Fruit fly (Drosophila melanogaster) whole organism, embryonic: ENCODE data around the gene Tlk.
A peak's percentile ranks its signal among the peaks of the same experiment; 100 is the strongest.

Source experiments
- Abd-B ChIP-seq: fragments of 200-800 bp; sonication (Bioruptor generic); optimal IDR thresholded peaks from 2 replicates; lab custom pipeline; 2018; ENCODE audit warnings: missing biosample characterization, mild to moderate bottlenecking, missing genetic modification characterization, moderate library complexity
- Adf1 ChIP-seq: fragments of 200-800 bp; sonication (Bioruptor generic); IDR thresholded peaks from 2 replicates; pipeline ENCODE4 v1.3.6; 2022; ENCODE audit warnings: missing biosample characterization, missing genetic modification characterization
- CG10366 ChIP-seq: fragments of 200-800 bp; sonication (Bioruptor generic); IDR thresholded peaks from 2 replicates; pipeline ENCODE4 v1.3.6; 2022; ENCODE audit warnings: missing biosample characterization, missing genetic modification characterization
- CG11456 ChIP-seq: fragments of 200-800 bp; sonication (Bioruptor generic); IDR thresholded peaks from 3 replicates; pipeline ENCODE4 v1.3.6; 2022; ENCODE audit warnings: missing biosample characterization, missing genetic modification characterization
- CG11504 ChIP-seq: fragments of 200-800 bp; sonication (Bioruptor generic); optimal IDR thresholded peaks from 3 replicates; lab custom pipeline; 2019; ENCODE audit warnings: missing biosample characterization, mild to moderate bottlenecking, missing genetic modification characterization, moderate library complexity
- CG13287 ChIP-seq: fragments of 200-800 bp; sonication (Bioruptor generic); IDR thresholded peaks from 2 replicates; pipeline ENCODE4 v1.3.6; 2022; ENCODE audit warnings: missing biosample characterization, missing genetic modification characterization; ENCODE audit not compliant: partially characterized antibody
- CG13296 ChIP-seq: fragments of 200-800 bp; sonication (Bioruptor generic); optimal IDR thresholded peaks from 3 replicates; lab custom pipeline; 2018; ENCODE audit warnings: missing biosample characterization, mild to moderate bottlenecking, missing genetic modification characterization
- CG14860 ChIP-seq: fragments of 200-800 bp; sonication (Bioruptor generic); IDR thresholded peaks from 3 replicates; pipeline ENCODE4 v1.3.6; 2022; ENCODE audit warnings: missing biosample characterization, missing genetic modification characterization; ENCODE audit not compliant: partially characterized antibody
- CG17359 ChIP-seq: fragments of 200-800 bp; sonication (Bioruptor generic); optimal IDR thresholded peaks from 3 replicates; lab custom pipeline; 2018; ENCODE audit warnings: missing biosample characterization, mild to moderate bottlenecking, missing genetic modification characterization, moderate library complexity
- CG17385 ChIP-seq: fragments of 200-800 bp; sonication (Bioruptor generic); optimal IDR thresholded peaks from 3 replicates; lab custom pipeline; 2018; ENCODE audit warnings: missing biosample characterization, mild to moderate bottlenecking, missing genetic modification characterization
- CG1832 ChIP-seq: fragments of 200-800 bp; sonication (Bioruptor generic); optimal IDR thresholded peaks from 2 replicates; lab custom pipeline; 2017; ENCODE audit warnings: missing biosample characterization, mild to moderate bottlenecking, missing genetic modification characterization, inconsistent platforms
- CG18599 ChIP-seq: fragments of 200-800 bp; sonication (Bioruptor generic); optimal IDR thresholded peaks from 3 replicates; lab custom pipeline; 2017; ENCODE audit warnings: missing biosample characterization, missing genetic modification characterization, mild to moderate bottlenecking, moderate library complexity, missing genetic modification reagents
- CG2875 ChIP-seq: fragments of 200-800 bp; sonication (Bioruptor generic); optimal IDR thresholded peaks from 2 replicates; lab custom pipeline; 2017; ENCODE audit warnings: missing biosample characterization, mild to moderate bottlenecking, missing genetic modification characterization, missing genetic modification reagents
- CG32767 ChIP-seq: fragments of 200-800 bp; sonication (Bioruptor generic); IDR thresholded peaks from 2 replicates; pipeline ENCODE4 v1.3.6; 2022; ENCODE audit warnings: missing biosample characterization, missing genetic modification characterization
- CG34422 ChIP-seq: fragments of 200-800 bp; sonication (Bioruptor generic); IDR thresholded peaks from 3 replicates; pipeline ENCODE4 v1.3.6; 2022; ENCODE audit warnings: missing biosample characterization, missing genetic modification characterization
- CG4360 ChIP-seq: fragments of 200-800 bp; sonication (Bioruptor generic); IDR thresholded peaks from 2 replicates; pipeline ENCODE4 v1.3.6; 2022; ENCODE audit warnings: missing biosample characterization, missing genetic modification characterization
- CG5180 ChIP-seq: fragments of 200-800 bp; sonication (Bioruptor generic); optimal IDR thresholded peaks from 3 replicates; lab custom pipeline; 2017; ENCODE audit warnings: missing biosample characterization, missing genetic modification characterization, mild to moderate bottlenecking, moderate library complexity, missing genetic modification reagents
- CG6854 ChIP-seq: fragments of 200-800 bp; sonication (Bioruptor generic); optimal IDR thresholded peaks from 3 replicates; lab custom pipeline; 2017; ENCODE audit warnings: missing biosample characterization, mild to moderate bottlenecking, missing genetic modification characterization
- CG9797 ChIP-seq: fragments of 200-800 bp; sonication (Bioruptor generic); optimal IDR thresholded peaks from 3 replicates; lab custom pipeline; 2018; ENCODE audit warnings: missing biosample characterization, mild to moderate bottlenecking, missing genetic modification characterization
- D19B ChIP-seq: fragments of 200-800 bp; sonication (Bioruptor generic); optimal IDR thresholded peaks from 2 replicates; lab custom pipeline; 2017; ENCODE audit warnings: missing biosample characterization, mild to moderate bottlenecking, missing genetic modification characterization
- Dbx ChIP-seq: fragments of 200-800 bp; sonication (Bioruptor generic); IDR thresholded peaks from 3 replicates; pipeline ENCODE4 v1.3.6; 2022; ENCODE audit warnings: missing biosample characterization, missing genetic modification characterization
- Deaf1 ChIP-seq: fragments of 200-800 bp; optimal IDR thresholded peaks from 3 replicates; lab custom pipeline; 2019; ENCODE audit warnings: missing biosample characterization, mild to moderate bottlenecking, missing genetic modification characterization, moderate library complexity
- Dek ChIP-seq: fragments of 200-800 bp; sonication (Bioruptor generic); optimal IDR thresholded peaks from 3 replicates; lab custom pipeline; 2019; ENCODE audit warnings: missing biosample characterization, mild to moderate bottlenecking, missing genetic modification characterization, moderate library complexity
- GATAe ChIP-seq: fragments of 200-800 bp; sonication (Bioruptor generic); conservative IDR thresholded peaks from 2 replicates; pipeline ENCODE4 v1.3.6; 2022; ENCODE audit warnings: missing biosample characterization, missing genetic modification characterization
- MTF-1 ChIP-seq: fragments of 200-800 bp; sonication (Bioruptor generic); optimal IDR thresholded peaks from 2 replicates; lab custom pipeline; 2018; ENCODE audit warnings: missing biosample characterization, mild to moderate bottlenecking, missing genetic modification characterization, borderline replicate concordance
- Myb ChIP-seq: fragments of 200-800 bp; sonication (Bioruptor generic); optimal IDR thresholded peaks from 2 replicates; lab custom pipeline; 2016; ENCODE audit warnings: missing biosample characterization, missing genetic modification characterization
- Ptx1 ChIP-seq: fragments of 200-800 bp; sonication (Bioruptor generic); IDR thresholded peaks from 2 replicates; pipeline ENCODE4 v1.3.6; 2022; ENCODE audit warnings: missing biosample characterization, missing genetic modification characterization
- Rx ChIP-seq: fragments of 200-800 bp; sonication (Bioruptor generic); IDR thresholded peaks from 2 replicates; pipeline ENCODE4 v1.3.6; 2022; ENCODE audit warnings: missing biosample characterization, missing genetic modification characterization
- Side ChIP-seq: fragments of 200-800 bp; sonication (Bioruptor generic); optimal IDR thresholded peaks from 2 replicates; lab custom pipeline; 2016; ENCODE audit warnings: missing biosample characterization, missing genetic modification characterization
- Spps ChIP-seq: fragments of 200-800 bp; sonication (Bioruptor generic); optimal IDR thresholded peaks from 2 replicates; lab custom pipeline; 2018; ENCODE audit warnings: missing biosample characterization, mild to moderate bottlenecking, missing genetic modification characterization
- Sry-δ ChIP-seq: fragments of 200-800 bp; sonication (Bioruptor generic); optimal IDR thresholded peaks from 2 replicates; lab custom pipeline; 2016; ENCODE audit warnings: missing biosample characterization, missing genetic modification characterization
- Stat92E ChIP-seq, 3 experiments: fragments of >200 bp in 2 of 3; fragments of 200-800 bp in 1 of 3; sonication (Bioruptor generic) in 1 of 3; optimal IDR thresholded peaks; 2 replicates each; lab custom pipeline; 2017 to 2019; ENCODE audit warnings: missing biosample characterization in 3 of 3, missing genetic modification characterization in 3 of 3, mild to moderate bottlenecking in 1 of 3, moderate library complexity in 1 of 3
- abd-A ChIP-seq: fragments of 200-800 bp; sonication (Bioruptor generic); optimal IDR thresholded peaks from 3 replicates; lab custom pipeline; 2019; ENCODE audit warnings: missing biosample characterization, mild to moderate bottlenecking, missing genetic modification characterization, moderate library complexity
- al ChIP-seq: fragments of 200-800 bp; sonication (Bioruptor generic); IDR thresholded peaks from 2 replicates; pipeline ENCODE4 v1.3.6; 2022; ENCODE audit warnings: missing biosample characterization, missing genetic modification characterization
- ara ChIP-seq: fragments of 200-800 bp; sonication (Bioruptor generic); IDR thresholded peaks from 2 replicates; pipeline ENCODE4 v1.3.6; 2022; ENCODE audit warnings: missing biosample characterization, missing genetic modification characterization
- cg ChIP-seq: fragments of 200-800 bp; sonication (Bioruptor generic); optimal IDR thresholded peaks from 3 replicates; lab custom pipeline; 2019; ENCODE audit warnings: missing biosample characterization, mild to moderate bottlenecking, missing genetic modification characterization, moderate library complexity
- chinmo ChIP-seq: fragments of 200-800 bp; sonication (Bioruptor generic); IDR thresholded peaks from 4 replicates; pipeline ENCODE4 v1.3.6; 2022; ENCODE audit warnings: missing biosample characterization, missing genetic modification characterization; ENCODE audit not compliant: partially characterized antibody
- crol ChIP-seq: fragments of 200-800 bp; sonication (Bioruptor generic); IDR thresholded peaks from 2 replicates; pipeline ENCODE4 v1.3.6; 2022; ENCODE audit warnings: missing biosample characterization, missing genetic modification characterization
- disco-r ChIP-seq: fragments of 200-800 bp; sonication (Bioruptor generic); optimal IDR thresholded peaks from 2 replicates; lab custom pipeline; 2016; ENCODE audit warnings: missing biosample characterization, missing genetic modification characterization
- gsb-n ChIP-seq: fragments of 200-800 bp; sonication (Bioruptor generic); optimal IDR thresholded peaks from 3 replicates; lab custom pipeline; 2018; ENCODE audit warnings: missing biosample characterization, mild to moderate bottlenecking, missing genetic modification characterization
- ham ChIP-seq: fragments of 200-800 bp; sonication (Bioruptor generic); IDR thresholded peaks from 2 replicates; pipeline ENCODE4 v1.3.6; 2022; ENCODE audit warnings: missing biosample characterization, missing genetic modification characterization
- odd ChIP-seq: fragments of 200-800 bp; sonication (Bioruptor generic); optimal IDR thresholded peaks from 2 replicates; lab custom pipeline; 2017; ENCODE audit warnings: missing biosample characterization, mild to moderate bottlenecking, missing genetic modification characterization
- ro ChIP-seq: fragments of 200-800 bp; sonication (Bioruptor generic); IDR thresholded peaks from 2 replicates; pipeline ENCODE4 v1.3.6; 2022; ENCODE audit warnings: missing biosample characterization, missing genetic modification characterization
- sens ChIP-seq: fragments of 200-800 bp; sonication (Bioruptor generic); peaks from one replicate; lab custom pipeline; 2016; ENCODE audit warnings: missing biosample characterization, missing genetic modification characterization
- slbo ChIP-seq: fragments of 200-800 bp; sonication (Bioruptor generic); IDR thresholded peaks from 2 replicates; pipeline ENCODE4 v1.3.6; 2022; ENCODE audit warnings: missing biosample characterization, missing genetic modification characterization
- tap ChIP-seq: fragments of 200-800 bp; optimal IDR thresholded peaks from 3 replicates; lab custom pipeline; 2019; ENCODE audit warnings: missing biosample characterization, mild to moderate bottlenecking, missing genetic modification characterization, moderate library complexity
- trh ChIP-seq: fragments of 200-800 bp; sonication (Bioruptor generic); optimal IDR thresholded peaks from 2 replicates; lab custom pipeline; 2016; ENCODE audit warnings: missing biosample characterization, missing genetic modification characterization
- zen2 ChIP-seq: fragments of 200-800 bp; sonication (Bioruptor generic); IDR thresholded peaks from 3 replicates; pipeline ENCODE4 v1.3.6; 2022; ENCODE audit warnings: missing biosample characterization, missing genetic modification characterization; ENCODE audit not compliant: partially characterized antibody

Tlk gene

dm6 chrX:3745264-3745564, 25.4 kb downstream of the Tlk start (continued):
- peak; percentile 87 for TF ChIP-seq sens (GFP tag; lab: Kevin White, UChicago)
- no peak for TF ChIP-seq CG14860
- TF ChIP-seq Rx (GFP tag; lab: Robert Waterston, UW), result no peak

- no peak for TF ChIP-seq CG34422
- TF ChIP-seq cg (GFP tag; lab: Kevin White, UChicago), result peak; percentile 71
- peak; percentile 49 for TF ChIP-seq abd-A (tag; lab: Kevin White, UChicago)
- 0 out of 4 replicates have a peak, but pooled peaks have one; percentile 45 for TF ChIP-seq chinmo (GFP tag; lab: Robert Waterston, UW)
- TF ChIP-seq CG11504 (tag; lab: Kevin White, UChicago), result peak; percentile 84
- TF ChIP-seq CG17385, result no peak
- no peak for TF ChIP-seq gsb-n
- TF ChIP-seq Deaf1 (tag; lab: Kevin White, UChicago), result peak; percentile 69
- TF ChIP-seq sens (GFP tag; lab: Kevin White, UChicago), result peak; percentile 2
- TF ChIP-seq Adf1 (GFP tag; lab: Robert Waterston, UW), result peak; percentile 64; the same call in 1 of the 2 replicates
- no peak for TF ChIP-seq CG13296 (GFP tag; lab: Kevin White, UChicago)
- TF ChIP-seq CG5180, result peak; percentile 84
- no peak for TF ChIP-seq al (GFP tag; lab: Robert Waterston, UW)
- TF ChIP-seq CG32767 (GFP tag; lab: Robert Waterston, UW), result peak; percentile 55; the same call in 1 of the 2 replicates
- no peak for TF ChIP-seq MTF-1 (GFP tag; lab: Kevin White, UChicago)
- TF ChIP-seq ham (GFP tag; lab: Robert Waterston, UW), result no peak
- TF ChIP-seq CG6854, result no peak
- TF ChIP-seq crol (GFP tag; lab: Robert Waterston, UW), result peak; percentile 73; the same call in 1 of the 2 replicates
- TF ChIP-seq CG4360 (GFP tag; lab: Robert Waterston, UW), result peak; percentile 84
Measured at dm6 chrX:3746898-3747297, 27.1 kb downstream of the Tlk start.

- no peak for TF ChIP-seq CG18599 (GFP tag; lab: Kevin White, UChicago)
- no peak for TF ChIP-seq GATAe
- TF ChIP-seq sens (GFP tag; lab: Kevin White, UChicago), result peak; percentile 18
- TF ChIP-seq CG10366, result no peak
- no peak for TF ChIP-seq CG5180
- TF ChIP-seq CG1832 (GFP tag; lab: Kevin White, UChicago), result no peak
- no peak for TF ChIP-seq Stat92E (GFP tag; optimal IDR thresholded peaks at IDR 0.05; lab: Kevin White, UChicago)
Measured at dm6 chrX:3747566-3747965, 27.8 kb downstream of the Tlk start.

dm6 chrX:3748248-3748647, 28.4 kb downstream of the Tlk start:
- TF ChIP-seq Sry-δ (GFP tag; lab: Kevin White, UChicago), result no peak
- TF ChIP-seq Side (GFP tag; lab: Kevin White, UChicago), result no peak
- TF ChIP-seq odd (GFP tag; lab: Kevin White, UChicago), result peak; percentile 63
- no peak for TF ChIP-seq ro
- peak; percentile 50; the same call in 1 of the 3 replicates for TF ChIP-seq Dbx (GFP tag; lab: Robert Waterston, UW)
- peak; percentile 15 for TF ChIP-seq trh (GFP tag; lab: Kevin White, UChicago)
- TF ChIP-seq CG13287 (GFP tag; lab: Robert Waterston, UW), result no peak
- peak; percentile 74 for TF ChIP-seq CG17359 (tag; lab: Kevin White, UChicago)
- no peak for TF ChIP-seq disco-r (GFP tag; lab: Kevin White, UChicago)
- peak; percentile 59 for TF ChIP-seq Dek (tag; lab: Kevin White, UChicago)
- TF ChIP-seq CG2875, result peak; percentile 34
- TF ChIP-seq ara (GFP tag; lab: Robert Waterston, UW), result no peak
- no peak for TF ChIP-seq CG9797
- no peak for TF ChIP-seq zen2 (GFP tag; lab: Robert Waterston, UW)
- TF ChIP-seq Spps, result peak; percentile 4
- TF ChIP-seq Myb, result no peak
- TF ChIP-seq CG11456 (GFP tag; lab: Robert Waterston, UW), result no peak
- peak; percentile 65 for TF ChIP-seq Ptx1
- TF ChIP-seq D19B (GFP tag; lab: Kevin White, UChicago), result peak; percentile 55
- peak; percentile 62 for TF ChIP-seq tap (tag; lab: Kevin White, UChicago)
- peak; percentile 76 for TF ChIP-seq slbo (GFP tag; lab: Robert Waterston, UW)
- TF ChIP-seq Abd-B (GFP tag; lab: Kevin White, UChicago), result peak; percentile 49
